Fruit fly (Drosophila melanogaster) whole organism: Measurements from ENCODE around the gene glob3.

ENCODE experiments used
- CG8478 ChIP-seq: fragments of >200 bp; optimal IDR thresholded peaks from 2 replicates; lab custom pipeline; 2018; ENCODE audit warnings: inconsistent platforms
- Dll ChIP-seq: fragments of >200 bp; optimal IDR thresholded peaks from 2 replicates; lab custom pipeline; 2017
- pan ChIP-seq: fragments of >200 bp; optimal IDR thresholded peaks from 2 replicates; lab custom pipeline; 2017
- psq ChIP-seq: fragments of >200 bp; optimal IDR thresholded peaks from 2 replicates; lab custom pipeline; 2017

dm6 chr3R:5813157-5813659 is 16.7 kb upstream of the glob3 start, which contains the start of gene CG42675:
- no peak for TF ChIP-seq CG8478 (lab: Kevin White, UChicago)
- TF ChIP-seq pan (lab: Kevin White, UChicago), result no peak
- TF ChIP-seq Dll (lab: Kevin White, UChicago), result no peak
- TF ChIP-seq psq (lab: Kevin White, UChicago), result no peak
